Fruit fly (Drosophila melanogaster) whole organism: ENCODE measurements around the gene CIAPIN1.

Experiments used
- CG8478 ChIP-seq: fragments of >200 bp; optimal IDR thresholded peaks from 2 replicates; lab custom pipeline; 2018; ENCODE audit warnings: inconsistent platforms
- Dll ChIP-seq: fragments of >200 bp; optimal IDR thresholded peaks from 2 replicates; lab custom pipeline; 2017
- pan ChIP-seq: fragments of >200 bp; optimal IDR thresholded peaks from 2 replicates; lab custom pipeline; 2017
- psq ChIP-seq: fragments of >200 bp; optimal IDR thresholded peaks from 2 replicates; lab custom pipeline; 2017

dm6 chr2L:15070216-15070615 lies 31.6 kb upstream of the CIAPIN1 start, which contains the start of gene vig:
- TF ChIP-seq CG8478 (lab: Kevin White, UChicago) (no peak), psq (lab: Kevin White, UChicago) (no peak), pan (lab: Kevin White, UChicago) (no peak), Dll (lab: Kevin White, UChicago) (no peak)
